Worm (Caenorhabditis elegans) whole organism, L4/young adult: Measurements from ENCODE around the gene bicd-1.
"Not testable (repeated sequence)": the region's sequence is repeated elsewhere in the genome, so short reads cannot be mapped to it uniquely, and the experiment has no call there.

Experiments used
- W03F9.2 ChIP-seq: fragments of 150-350 bp; optimal IDR thresholded peaks from 2 replicates; lab custom pipeline; 2014; ENCODE audit warnings: missing biosample characterization, missing genetic modification characterization
- dao-5 ChIP-seq: sonication (generic microtip); optimal IDR thresholded peaks from 2 replicates; lab custom pipeline; 2016; ENCODE audit warnings: missing genotype, missing genetic modification characterization, moderate library complexity, missing compliant biosample characterization
- him-1 ChIP-seq: sonication (generic microtip); optimal IDR thresholded peaks from 2 replicates; lab custom pipeline; 2016; ENCODE audit warnings: missing genotype, missing genetic modification reagents, missing genetic modification characterization, missing compliant biosample characterization

DNA sequence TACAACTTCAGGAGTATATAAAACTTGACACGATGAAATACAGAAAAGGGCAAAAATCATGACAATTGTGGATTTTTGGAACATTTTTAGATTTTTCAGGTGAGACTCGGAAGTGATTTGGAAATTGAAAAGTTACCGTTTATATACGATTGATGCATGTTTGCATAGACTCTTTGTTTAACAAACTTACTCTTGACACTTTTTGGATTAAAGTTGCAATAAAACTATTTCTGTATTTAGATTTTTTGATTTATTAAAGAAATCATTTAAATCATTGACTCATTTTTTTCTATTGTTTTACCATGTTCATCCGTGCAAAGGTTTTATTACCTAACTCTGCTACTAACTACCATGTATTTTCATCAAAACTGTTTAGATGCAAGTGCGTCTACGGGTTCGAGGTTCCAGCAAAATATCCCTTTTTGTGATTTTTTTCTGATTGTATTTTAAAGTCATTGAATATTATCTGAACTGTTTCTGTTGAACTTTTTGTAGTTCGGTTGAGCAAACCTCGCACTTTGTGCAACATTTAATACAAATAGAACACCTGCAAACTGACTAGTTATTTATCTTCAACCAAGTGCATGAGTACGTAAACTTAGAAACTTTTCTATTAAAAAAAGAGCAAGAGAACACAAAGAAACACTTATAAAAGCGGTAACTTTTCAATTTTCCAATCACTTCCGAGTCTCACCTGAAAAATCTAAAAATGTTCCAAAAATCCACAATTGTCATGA is 19.0 kb upstream of the bicd-1 start, which contains the start of the genes nspb-1 and nspb-2:
- not testable (repeated sequence) for TF ChIP-seq dao-5 (tag; lab: Kevin White, UChicago); him-1 (tag; lab: Kevin White, UChicago); W03F9.2
